Worm (Caenorhabditis elegans) whole organism, early embryonic: Measurements from ENCODE around the gene sea-2.

ENCODE experiments used
- B0310.2 ChIP-seq: sonication (generic microtip); optimal IDR thresholded peaks from 2 replicates; lab custom pipeline; 2016; ENCODE audit warnings: mild to moderate bottlenecking, missing genetic modification characterization, missing compliant biosample characterization
- F13C5.2 ChIP-seq: sonication (generic microtip); optimal IDR thresholded peaks from 2 replicates; lab custom pipeline; 2017; ENCODE audit warnings: mild to moderate bottlenecking, missing genetic modification characterization, inconsistent platforms, missing compliant biosample characterization
- aly-1 ChIP-seq: sonication (generic microtip); optimal IDR thresholded peaks from 2 replicates; lab custom pipeline; 2016; ENCODE audit warnings: missing genetic modification characterization, missing compliant biosample characterization
- ama-1 ChIP-seq: fragments of 150-350 bp; optimal IDR thresholded peaks from 2 replicates; lab custom pipeline; 2014
- ceh-13 ChIP-seq: fragments of 200-800 bp; sonication (Bioruptor generic); optimal IDR thresholded peaks from 2 replicates; lab custom pipeline; 2018; ENCODE audit warnings: mild to moderate bottlenecking, missing genetic modification characterization, missing compliant biosample characterization
- ceh-36 ChIP-seq: sonication (generic microtip); optimal IDR thresholded peaks from 2 replicates; lab custom pipeline; 2016; ENCODE audit warnings: missing genetic modification characterization, inconsistent platforms, missing compliant biosample characterization
- ets-7 ChIP-seq: sonication (generic microtip); optimal IDR thresholded peaks from 2 replicates; lab custom pipeline; 2016; ENCODE audit warnings: missing genotype, missing genetic modification characterization, missing compliant biosample characterization
- flt-1 ChIP-seq: fragments of 200-800 bp; sonication (Bioruptor generic); IDR thresholded peaks from 2 replicates; pipeline ENCODE4 v1.3.6; 2022; ENCODE audit warnings: missing genetic modification characterization, missing compliant biosample characterization
- hmbx-1 ChIP-seq: sonication (generic microtip); optimal IDR thresholded peaks from 2 replicates; lab custom pipeline; 2016; ENCODE audit warnings: mild to moderate bottlenecking, missing genetic modification characterization, missing compliant biosample characterization
- hmg-4 ChIP-seq: fragments of 200-800 bp; sonication (Bioruptor generic); optimal IDR thresholded peaks from 2 replicates; lab custom pipeline; 2018; ENCODE audit warnings: mild to moderate bottlenecking, missing genetic modification characterization, missing compliant biosample characterization
- hnd-1 ChIP-seq: sonication (generic microtip); optimal IDR thresholded peaks from 2 replicates; lab custom pipeline; 2016; ENCODE audit warnings: missing genetic modification characterization, missing compliant biosample characterization
- pes-1 ChIP-seq: fragments of 200-800 bp; sonication (Bioruptor generic); IDR thresholded peaks from 2 replicates; pipeline ENCODE4 v1.3.6; 2022; ENCODE audit warnings: missing genetic modification reagents, missing genetic modification characterization, missing compliant biosample characterization
- scrt-1 ChIP-seq: fragments of 200-800 bp; sonication (Bioruptor generic); IDR thresholded peaks from 2 replicates; pipeline ENCODE4 v1.3.6; 2022; ENCODE audit warnings: missing genetic modification characterization, missing compliant biosample characterization
- sea-1 ChIP-seq: fragments of 200-800 bp; sonication (Bioruptor generic); conservative IDR thresholded peaks from 2 replicates; pipeline ENCODE4 v1.3.6; 2022; ENCODE audit warnings: missing genetic modification characterization, missing compliant biosample characterization
- tbx-11 ChIP-seq: fragments of 200-800 bp; sonication (Bioruptor generic); IDR thresholded peaks from 2 replicates; pipeline ENCODE4 v1.3.6; 2022; ENCODE audit warnings: missing genetic modification characterization, missing compliant biosample characterization
- tbx-37 ChIP-seq: fragments of 200-800 bp; sonication (Bioruptor generic); conservative IDR thresholded peaks from 2 replicates; pipeline ENCODE4 v1.3.6; 2022; ENCODE audit warnings: missing genetic modification reagents, missing genetic modification characterization, missing compliant biosample characterization
- tra-4 ChIP-seq: sonication (generic microtip); optimal IDR thresholded peaks from 2 replicates; lab custom pipeline; 2017; ENCODE audit warnings: missing genetic modification characterization, missing compliant biosample characterization

The sea-2 gene

DNA sequence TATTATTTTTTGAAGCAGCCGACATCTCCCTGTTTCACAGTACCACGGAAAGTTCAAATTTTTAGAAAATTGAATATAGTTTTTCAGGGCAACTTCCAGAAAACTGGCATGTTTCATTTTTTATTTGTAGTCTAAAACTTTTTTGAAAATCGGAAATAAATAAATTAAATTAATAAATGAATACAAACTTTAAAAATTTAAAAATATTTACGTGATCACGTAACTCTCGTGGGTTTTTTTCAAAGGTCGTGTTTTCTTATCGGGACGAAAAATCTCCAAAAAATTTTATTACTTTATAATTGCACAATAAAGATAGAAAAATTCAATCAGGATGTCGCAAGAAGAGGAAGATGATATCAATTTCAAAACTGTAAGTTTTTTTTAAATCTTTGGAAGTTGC lies 38.5 kb upstream of the sea-2 start, which contains the start of gene F53C3.1:
TSS of gene F53C3.1 (plus strand) at position 301 of the 400 bp plus-strand sequence.
- TF ChIP-seq aly-1 (tag; lab: Kevin White, UChicago) (no peak), ceh-36 (tag; lab: Kevin White, UChicago) (no peak), tbx-37 (GFP tag; lab: Robert Waterston, UW) (no peak), ets-7 (tag; lab: Kevin White, UChicago) (no peak), ceh-13 (GFP tag; lab: Kevin White, UChicago) (no peak), hnd-1 (no peak), hmbx-1 (tag; lab: Kevin White, UChicago) (no peak), pes-1 (no peak), F13C5.2 (tag; lab: Kevin White, UChicago) (no peak), tra-4 (no peak), B0310.2 (tag; lab: Kevin White, UChicago) (no peak), flt-1 (GFP tag; lab: Robert Waterston, UW) (no peak), ama-1 (no peak), tbx-11 (GFP tag; lab: Robert Waterston, UW) (no peak), scrt-1 (GFP tag; lab: Robert Waterston, UW) (no peak), sea-1 (GFP tag; lab: Robert Waterston, UW) (no peak), hmg-4 (GFP tag; lab: Kevin White, UChicago) (no peak)

DNA sequence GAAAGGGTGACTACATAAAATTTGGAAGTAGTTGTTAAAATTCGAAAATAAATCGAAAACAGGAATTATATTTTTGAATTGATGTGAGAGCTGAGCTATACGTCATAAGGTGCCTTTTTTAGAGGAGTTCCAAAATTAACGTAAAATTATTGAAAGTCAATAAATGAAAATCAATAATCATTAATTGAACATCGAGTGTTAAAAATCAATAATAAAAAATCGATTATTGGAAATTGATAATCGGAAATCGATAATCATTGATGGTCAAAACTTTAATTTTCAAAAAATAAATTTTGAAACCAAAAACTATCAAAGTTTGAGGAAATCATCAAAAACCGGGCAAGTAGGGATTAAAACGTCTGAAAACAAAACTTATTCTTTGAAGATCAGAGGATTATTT lies 36.5 kb upstream of the sea-2 start:
- TF ChIP-seq sea-1 (GFP tag; lab: Robert Waterston, UW) (no peak), tra-4 (no peak), ceh-13 (GFP tag; lab: Kevin White, UChicago) (no peak), tbx-37 (GFP tag; lab: Robert Waterston, UW) (no peak), hmg-4 (GFP tag; lab: Kevin White, UChicago) (no peak), hmbx-1 (tag; lab: Kevin White, UChicago) (no peak), flt-1 (GFP tag; lab: Robert Waterston, UW) (no peak)

DNA sequence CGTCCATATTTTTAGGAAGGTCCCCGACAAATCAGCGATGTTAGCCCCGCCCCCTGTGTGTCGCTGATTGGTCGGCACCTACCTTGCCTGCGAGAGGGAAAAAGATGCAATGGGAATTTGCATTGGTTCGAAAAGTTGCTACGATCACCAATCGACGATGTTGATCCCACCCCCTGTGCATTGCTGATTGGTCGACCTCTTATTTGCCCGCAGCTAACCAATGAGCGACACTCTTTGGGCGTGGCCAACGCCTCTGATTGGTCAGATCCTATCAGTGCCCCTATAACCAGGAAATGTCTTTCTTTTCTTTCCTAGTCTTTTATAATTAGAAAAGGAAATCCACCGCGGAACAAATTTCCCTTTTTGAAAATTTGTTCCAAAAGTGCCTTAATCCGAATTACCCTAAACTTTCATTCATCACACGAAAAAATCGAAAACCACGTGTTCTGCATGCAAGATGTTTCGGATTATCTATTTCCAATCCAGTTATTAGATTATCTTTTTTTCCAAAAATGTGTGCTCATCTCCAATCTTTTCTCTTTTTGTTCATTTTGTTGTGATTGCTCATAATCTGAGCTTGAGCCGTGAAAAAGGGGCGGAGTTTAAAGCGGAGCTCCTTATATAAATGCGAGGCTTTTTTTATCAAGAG lies 32.1 kb upstream of the sea-2 start:
- TF ChIP-seq tbx-37 (GFP tag; lab: Robert Waterston, UW) (no peak), B0310.2 (tag; lab: Kevin White, UChicago) (no peak), flt-1 (GFP tag; lab: Robert Waterston, UW) (no peak), hmg-4 (GFP tag; lab: Kevin White, UChicago) (no peak), ceh-13 (GFP tag; lab: Kevin White, UChicago) (no peak), hmbx-1 (tag; lab: Kevin White, UChicago) (no peak), tbx-11 (GFP tag; lab: Robert Waterston, UW) (no peak), tra-4 (no peak), pes-1 (no peak), ama-1 (no peak), aly-1 (tag; lab: Kevin White, UChicago) (no peak), ets-7 (tag; lab: Kevin White, UChicago) (no peak), sea-1 (GFP tag; lab: Robert Waterston, UW) (no peak), hnd-1 (no peak), scrt-1 (GFP tag; lab: Robert Waterston, UW) (no peak), ceh-36 (tag; lab: Kevin White, UChicago) (no peak), F13C5.2 (tag; lab: Kevin White, UChicago) (no peak)

DNA sequence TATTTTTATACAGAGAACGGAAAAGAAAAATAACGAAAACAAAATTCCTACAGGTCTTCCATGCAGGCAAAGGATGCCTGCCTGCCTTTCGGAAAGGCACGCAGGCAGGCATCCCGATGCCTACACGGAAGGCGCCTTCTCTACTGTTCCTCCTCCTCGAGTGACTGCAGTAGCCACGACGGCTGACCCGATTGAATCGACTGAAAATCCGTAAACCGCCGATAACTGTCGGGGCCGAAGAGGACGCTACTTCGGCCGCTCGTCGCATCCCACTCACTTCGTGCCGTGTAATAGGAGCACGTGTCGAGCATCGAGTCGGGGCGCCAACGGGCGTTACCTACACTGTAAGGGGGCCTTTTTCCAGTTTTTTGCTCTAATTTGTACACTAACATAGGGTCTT lies 29.6 kb upstream of the sea-2 start:
- no peak for TF ChIP-seq F13C5.2 (tag; lab: Kevin White, UChicago)
- 0 out of 2 replicates have a peak, but pooled peaks have one; percentile 8 for TF ChIP-seq pes-1
- no peak for TF ChIP-seq scrt-1 (GFP tag; lab: Robert Waterston, UW)
- no peak for TF ChIP-seq ets-7 (tag; lab: Kevin White, UChicago)
- no peak for TF ChIP-seq tra-4

DNA sequence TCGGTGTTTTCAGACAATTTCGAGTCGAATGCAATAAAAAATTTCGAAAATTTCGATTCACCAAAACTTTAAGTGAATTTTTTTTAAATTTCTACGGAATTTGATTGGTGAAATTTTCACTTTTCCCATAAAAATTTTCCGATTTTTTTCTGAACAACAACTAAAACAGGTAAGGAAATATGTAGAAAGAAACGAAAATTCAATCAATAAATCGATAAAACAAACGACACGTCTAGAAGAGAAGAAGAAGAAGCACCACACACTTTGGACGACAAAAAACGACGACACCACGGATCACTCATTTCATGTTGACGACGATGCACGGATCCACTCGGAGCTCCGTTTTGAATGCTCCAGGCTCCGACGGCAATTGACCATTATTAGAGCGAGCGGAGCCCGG lies 27.5 kb upstream of the sea-2 start:
- TF ChIP-seq B0310.2 (tag; lab: Kevin White, UChicago) (no peak), tbx-11 (GFP tag; lab: Robert Waterston, UW) (no peak), pes-1 (no peak)

DNA sequence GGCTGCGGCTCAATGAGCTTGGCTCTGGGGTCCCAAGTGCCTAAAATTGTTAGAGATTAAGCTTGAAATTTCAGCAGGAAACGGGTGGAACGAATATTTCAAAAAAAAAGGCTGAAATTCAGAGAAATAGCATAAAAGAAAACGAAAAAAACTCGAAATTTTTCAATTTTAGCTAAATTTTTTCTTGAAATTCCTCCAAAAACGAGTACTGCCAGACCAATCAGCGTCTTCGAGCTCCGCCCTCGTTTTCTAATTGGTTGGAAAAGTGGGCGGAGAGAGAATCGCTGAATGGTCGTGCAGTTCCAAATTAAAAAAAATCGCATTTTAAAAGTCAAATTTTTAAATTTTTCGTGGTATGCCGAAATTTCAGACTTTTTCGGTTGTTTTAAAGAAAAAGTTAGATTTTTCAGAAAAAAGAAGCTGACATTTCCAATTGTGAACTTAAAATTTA lies 22.2 kb upstream of the sea-2 start, which contains the start of gene plpp-1.1:
TSS of gene plpp-1.1 (minus strand) at position 51 of the 451 bp plus-strand sequence.
- TF ChIP-seq F13C5.2 (tag; lab: Kevin White, UChicago): no peak
- TF ChIP-seq ceh-36 (tag; lab: Kevin White, UChicago): no peak
- no peak for TF ChIP-seq ceh-13 (GFP tag; lab: Kevin White, UChicago)
- no peak for TF ChIP-seq flt-1 (GFP tag; lab: Robert Waterston, UW)
- no peak for TF ChIP-seq tbx-37 (GFP tag; lab: Robert Waterston, UW)
- no peak for TF ChIP-seq hmbx-1 (tag; lab: Kevin White, UChicago)
- TF ChIP-seq tbx-11 (GFP tag; lab: Robert Waterston, UW): no peak
- TF ChIP-seq tra-4: no peak

DNA sequence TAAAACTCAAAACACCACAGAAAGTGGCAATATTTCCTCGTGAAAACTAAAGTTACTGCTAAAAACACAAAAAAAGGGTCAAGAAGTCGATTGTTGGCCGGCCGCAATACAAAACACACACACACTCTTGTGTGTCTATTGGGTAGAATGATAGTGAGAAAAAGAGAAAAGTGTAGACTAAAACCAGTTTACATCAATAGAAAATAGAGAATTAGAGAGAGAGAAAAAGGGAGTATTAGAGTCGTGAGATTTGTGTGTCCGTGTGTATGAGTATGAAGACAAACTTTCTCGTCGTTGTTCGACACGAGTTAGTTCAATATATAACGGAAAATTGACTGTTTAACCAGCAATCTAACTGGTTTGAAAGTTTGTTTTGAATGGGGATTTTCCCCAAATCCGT lies 20.7 kb upstream of the sea-2 start:
- TF ChIP-seq hmg-4 (GFP tag; lab: Kevin White, UChicago) (no peak), ceh-13 (GFP tag; lab: Kevin White, UChicago) (no peak), pes-1 (no peak), ceh-36 (tag; lab: Kevin White, UChicago) (no peak), scrt-1 (GFP tag; lab: Robert Waterston, UW) (no peak), ama-1 (no peak), hmbx-1 (tag; lab: Kevin White, UChicago) (no peak), ets-7 (tag; lab: Kevin White, UChicago) (no peak), sea-1 (GFP tag; lab: Robert Waterston, UW) (no peak), tra-4 (no peak), flt-1 (GFP tag; lab: Robert Waterston, UW) (no peak), hnd-1 (no peak), F13C5.2 (tag; lab: Kevin White, UChicago) (no peak), aly-1 (tag; lab: Kevin White, UChicago) (no peak), tbx-11 (GFP tag; lab: Robert Waterston, UW) (no peak)
